Fruit fly (Drosophila melanogaster): Measurements from ENCODE around the gene CG12502.

CG12502 gene

DNA sequence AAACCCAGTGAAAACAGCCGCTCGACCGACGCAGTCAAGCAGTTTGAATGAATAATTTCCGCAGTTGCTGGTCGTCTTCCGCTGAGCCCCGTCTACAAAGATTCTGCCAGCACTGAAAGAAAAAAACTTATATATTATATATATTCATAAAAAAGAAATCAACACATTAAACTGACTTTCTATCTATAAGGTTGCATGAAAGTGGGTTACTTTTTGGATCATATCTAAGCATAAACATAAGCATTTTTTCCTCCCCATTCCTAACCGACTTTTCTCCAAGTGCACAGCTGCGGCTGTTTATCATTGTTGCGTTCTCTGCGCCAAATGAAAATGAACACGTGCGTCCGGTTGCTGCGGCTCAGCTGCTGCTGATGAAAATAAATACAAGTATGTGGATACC lies 44.9 kb upstream of the CG12502 start (continued):
- TF ChIP-seq zen2 (GFP tag; IDR thresholded peaks at IDR 0.05; ENCODE audit: partially characterized antibody) (no peak), CG6765 (GFP tag; optimal IDR thresholded peaks at IDR 0.05) (no peak), Hr3 (GFP tag; optimal IDR thresholded peaks at IDR 0.05) (peak; percentile 70), dysf (GFP tag; IDR thresholded peaks at IDR 0.05) (peak; percentile 85), Ptx1 (GFP tag; IDR thresholded peaks at IDR 0.05) (peak; percentile 79), lola (GFP tag; optimal IDR thresholded peaks at IDR 0.05) (peak in 1 of 3 experiments; percentile 29), Oli (tag; optimal IDR thresholded peaks at IDR 0.05) (peak; percentile 79), CG14014 (GFP tag; IDR thresholded peaks at IDR 0.05) (peak; percentile 78), CG9215 (GFP tag; IDR thresholded peaks at IDR 0.05) (peak; percentile 53), NfI (GFP tag; optimal IDR thresholded peaks at IDR 0.05) (peak; percentile 50), CG32772 (GFP tag; IDR thresholded peaks at IDR 0.05) (peak; percentile 75), oc (tag; optimal IDR thresholded peaks at IDR 0.05) (peak; percentile 48), run (tag; optimal IDR thresholded peaks at IDR 0.05) (peak; percentile 53), ci (GFP tag; IDR thresholded peaks at IDR 0.05) (peak; percentile 92), esg (GFP tag; conservative IDR thresholded peaks at IDR 0.05) (peak; percentile 78), Jarid2 (GFP tag; optimal IDR thresholded peaks at IDR 0.05) (peak; percentile 35), CG11247 (GFP tag; IDR thresholded peaks at IDR 0.05) (peak; percentile 68), CG14050 (GFP tag; IDR thresholded peaks at IDR 0.05) (peak; percentile 65), CG4424 (GFP tag; optimal IDR thresholded peaks at IDR 0.05) (peak; percentile 67), CG14710 (tag; optimal IDR thresholded peaks at IDR 0.05) (peak; percentile 53), CG6254 (GFP tag; optimal IDR thresholded peaks at IDR 0.05) (peak; percentile 44), E2f1 (GFP tag; IDR thresholded peaks at IDR 0.05) (peak; percentile 83), bab2 (GFP tag; optimal IDR thresholded peaks at IDR 0.05) (peak; percentile 24), CG5953 (GFP tag; IDR thresholded peaks at IDR 0.05) (peak; percentile 74), Kr (GFP tag; optimal IDR thresholded peaks at IDR 0.05) (no peak), Dll (GFP tag; IDR thresholded peaks at IDR 0.05; ENCODE audit: partially characterized antibody) (no peak), vvl (GFP tag; IDR thresholded peaks at IDR 0.05) (peak; percentile 91), prd (optimal IDR thresholded peaks at IDR 0.05) (no peak), prd (GFP tag; IDR thresholded peaks at IDR 0.05) (peak; percentile 84), jing (GFP tag; optimal IDR thresholded peaks at IDR 0.05) (peak; percentile 20), CG9817 (tag; optimal IDR thresholded peaks at IDR 0.05) (peak; percentile 61), Lpt (GFP tag; optimal IDR thresholded peaks at IDR 0.05) (no peak), fu2 (GFP tag; optimal IDR thresholded peaks at IDR 0.05) (no peak), CG7357 (GFP tag; IDR thresholded peaks at IDR 0.05) (peak; percentile 36; the same call in 1 of the 3 replicates), Antp (GFP tag; optimal IDR thresholded peaks at IDR 0.05) (no peak), Ravus (GFP tag; IDR thresholded peaks at IDR 0.05) (peak; percentile 17), Sox100B (GFP tag; optimal IDR thresholded peaks at IDR 0.05) (peak; percentile 78), pan (optimal IDR thresholded peaks at IDR 0.05) (no peak), pan (GFP tag; optimal IDR thresholded peaks at IDR 0.05 in 1 of 2, IDR thresholded peaks at IDR 0.05 in 1 of 2) (peak in 1 of 2 experiments; percentile 80), CG17568 (GFP tag; optimal IDR thresholded peaks at IDR 0.05) (peak; percentile 36), chm (GFP tag; IDR thresholded peaks at IDR 0.05) (peak; percentile 50; the same call in 1 of the 2 replicates), tna (GFP tag; IDR thresholded peaks at IDR 0.05; ENCODE audit: partially characterized antibody) (no peak), CG34422 (GFP tag; IDR thresholded peaks at IDR 0.05) (peak; percentile 84), peb (GFP tag; IDR thresholded peaks at IDR 0.05) (peak; percentile 40; the same call in 1 of the 2 replicates), CG10274 (GFP tag; optimal IDR thresholded peaks at IDR 0.05) (no peak), CG3407 (GFP tag; optimal IDR thresholded peaks at IDR 0.05) (peak; percentile 63), Six4 (GFP tag; optimal IDR thresholded peaks at IDR 0.05) (peak; percentile 57), Mrtf (GFP tag; IDR thresholded peaks at IDR 0.05) (peak; percentile 76; the same call in 2 of the 3 replicates), zf30C (GFP tag; optimal IDR thresholded peaks at IDR 0.05) (peak; percentile 28), Asciz (GFP tag; optimal IDR thresholded peaks at IDR 0.05) (peak; percentile 79), zen (tag; optimal IDR thresholded peaks at IDR 0.05) (peak; percentile 35)
